Fruit fly (Drosophila melanogaster): Measurements from ENCODE around the gene CG32563.

dm6 chrX:17183486-17183885 is 24.8 kb upstream of the CG32563 start:
- no peak for TF ChIP-seq CTCF (optimal IDR thresholded peaks at IDR 0.05)
- no peak for TF ChIP-seq CG8478 (optimal IDR thresholded peaks at IDR 0.05)

Measured in S2 (cell line).